Worm (Caenorhabditis elegans) whole organism, L2 larva: Measurements from ENCODE around the gene C06A8.8.

Experiments used
- ZK546.5 ChIP-seq: sonication (generic microtip); optimal IDR thresholded peaks from 2 replicates; lab custom pipeline; 2017; ENCODE audit warnings: missing biosample characterization, missing genetic modification characterization
- alr-1 ChIP-seq: fragments of 150-350 bp; optimal IDR thresholded peaks from 2 replicates; lab custom pipeline; 2014; ENCODE audit warnings: missing biosample characterization, missing genetic modification characterization
- lsy-2 ChIP-seq, 2 experiments: fragments of 150-350 bp in 1 of 2; sonication (generic microtip) in 1 of 2; optimal IDR thresholded peaks; 2 replicates each; lab custom pipeline; 2014 to 2017; ENCODE audit warnings: missing biosample characterization in 2 of 2, missing genetic modification characterization in 2 of 2
- nhr-77 ChIP-seq: fragments of 150-350 bp; optimal IDR thresholded peaks from 2 replicates; lab custom pipeline; 2014; ENCODE audit warnings: missing biosample characterization, missing genetic modification characterization
- sma-9 ChIP-seq, 2 experiments: fragments of 150-350 bp in 1 of 2; sonication (generic microtip) in 1 of 2; optimal IDR thresholded peaks; 2 replicates each; lab custom pipeline; 2014 to 2016; ENCODE audit warnings: missing genetic modification characterization in 2 of 2, mild to moderate bottlenecking in 1 of 2, missing biosample characterization in 1 of 2, missing compliant biosample characterization in 1 of 2, missing genetic modification reagents in 1 of 2, moderate library complexity in 1 of 2
- unc-39 ChIP-seq: fragments of 150-350 bp; optimal IDR thresholded peaks from 2 replicates; lab custom pipeline; 2014; ENCODE audit warnings: missing biosample characterization, missing genetic modification characterization
- unc-55 ChIP-seq: fragments of 150-350 bp; sonication (generic microtip); optimal IDR thresholded peaks from 3 replicates; lab custom pipeline; 2014; ENCODE audit warnings: missing biosample characterization, missing genetic modification reagents, missing genetic modification characterization
- zag-1 ChIP-seq: fragments of 150-350 bp; optimal IDR thresholded peaks from 2 replicates; lab custom pipeline; 2014; ENCODE audit warnings: missing biosample characterization, missing genetic modification characterization

DNA sequence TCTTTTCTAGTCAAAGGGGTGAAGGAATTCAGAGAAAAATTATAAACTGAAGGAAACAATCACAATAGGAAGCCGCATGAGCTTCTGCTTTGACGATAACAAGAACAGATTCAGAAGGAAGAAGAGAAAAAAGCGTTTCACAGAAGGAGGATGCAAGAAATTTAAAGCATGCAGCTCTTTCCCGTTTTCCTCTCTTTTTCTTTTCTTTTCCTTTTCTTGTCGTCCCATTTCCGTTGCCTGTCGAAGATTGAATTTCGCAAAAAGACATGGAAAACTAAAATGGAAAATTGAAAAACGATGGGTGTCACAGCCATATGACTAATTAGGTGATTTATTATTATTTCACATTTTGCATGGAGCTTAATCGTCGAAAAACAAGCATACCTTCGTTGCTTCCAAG lies 55.7 kb downstream of the C06A8.8 start:
- TF ChIP-seq lsy-2 (tag; optimal IDR thresholded peaks at IDR 0.05; lab: Kevin White, UChicago) = peak in 1 of 2 experiments; percentile 15
- no peak for TF ChIP-seq unc-39 (tag; lab: Kevin White, UChicago)
- TF ChIP-seq alr-1 = no peak
- no peak for TF ChIP-seq unc-55 (GFP tag; lab: Kevin White, UChicago)
- no peak for TF ChIP-seq ZK546.5 (tag; lab: Kevin White, UChicago)
- TF ChIP-seq nhr-77 (tag; lab: Kevin White, UChicago) = no peak
- TF ChIP-seq zag-1 (tag; lab: Kevin White, UChicago) = no peak
- TF ChIP-seq sma-9 (GFP tag; optimal IDR thresholded peaks at IDR 0.05; lab: Kevin White, UChicago) = peak; percentile 39
- no peak for TF ChIP-seq sma-9 (tag; optimal IDR thresholded peaks at IDR 0.05; lab: Kevin White, UChicago)
